Fruit fly (Drosophila melanogaster): ENCODE data around the gene CG4238.

CG4238 gene

DNA sequence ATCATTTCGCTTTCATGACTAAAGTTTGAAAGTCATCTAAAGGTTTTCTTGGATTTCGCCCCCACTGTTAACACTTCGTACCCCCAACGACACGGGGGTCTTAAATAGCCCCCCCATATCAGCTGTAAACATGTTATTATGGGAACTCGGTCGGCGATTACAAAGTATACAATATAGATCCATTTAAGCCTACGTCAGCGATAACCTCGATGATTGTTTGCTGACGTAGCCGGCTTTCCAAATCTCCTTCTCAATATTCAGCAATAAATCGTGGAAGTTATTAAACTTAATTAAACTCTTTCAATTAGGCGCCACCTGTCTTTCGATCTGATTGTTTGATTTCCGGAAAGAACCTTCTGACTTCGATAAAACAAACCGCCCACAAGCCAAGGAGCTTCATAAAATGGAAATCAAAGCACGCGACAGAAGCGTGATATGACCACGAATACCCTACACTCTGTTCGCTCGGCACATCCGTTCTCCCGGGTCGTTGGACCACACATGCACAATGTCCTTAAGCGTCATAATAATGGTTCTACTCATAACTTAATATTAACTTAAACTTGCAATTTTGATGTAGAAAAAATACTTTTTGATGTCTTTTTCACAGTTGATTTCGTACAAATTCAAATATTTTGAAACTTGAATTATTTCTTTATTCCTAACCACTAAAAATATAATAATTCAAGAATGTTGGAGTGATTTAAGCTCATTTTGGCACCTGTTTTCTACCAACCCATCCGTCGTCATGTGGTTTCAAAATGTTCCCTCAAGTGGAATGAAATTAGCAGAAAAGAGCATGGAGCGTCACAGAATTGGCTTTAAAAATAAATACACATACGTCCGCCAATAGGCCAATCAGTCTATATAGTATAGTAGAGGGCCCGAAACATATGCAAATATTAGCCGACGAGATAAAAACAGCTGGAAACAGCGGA is 23.0 kb upstream of the CG4238 start (continued):
- TF ChIP-seq ash1 (GFP tag; optimal IDR thresholded peaks at IDR 0.05) (no peak), vvl (GFP tag; IDR thresholded peaks at IDR 0.05) (no peak; the same call in 1 of the 2 replicates), CG18262 (tag; optimal IDR thresholded peaks at IDR 0.05) (peak; percentile 15), az2 (GFP tag; optimal IDR thresholded peaks at IDR 0.05) (peak; percentile 19), nmo (GFP tag; optimal IDR thresholded peaks at IDR 0.05) (peak; percentile 32), Hand (GFP tag; optimal IDR thresholded peaks at IDR 0.05) (peak; percentile 42), vfl (GFP tag; optimal IDR thresholded peaks at IDR 0.05) (peak; percentile 7), CG7928 (GFP tag; optimal IDR thresholded peaks at IDR 0.05) (peak; percentile 30), B-H2 (GFP tag; optimal IDR thresholded peaks at IDR 0.05) (peak; percentile 33), nerfin-2 (GFP tag; IDR thresholded peaks at IDR 0.05; ENCODE audit: partially characterized antibody) (no peak), bcd (GFP tag; optimal IDR thresholded peaks at IDR 0.05) (peak; percentile 59), CrebB (tag; optimal IDR thresholded peaks at IDR 0.05) (no peak), Lhr (GFP tag; optimal IDR thresholded peaks at IDR 0.05) (no peak), CG31388 (GFP tag; optimal IDR thresholded peaks at IDR 0.05) (no peak), knrl (GFP tag; IDR thresholded peaks at IDR 0.05; ENCODE audit: partially characterized antibody) (no peak), CG11723 (GFP tag; optimal IDR thresholded peaks at IDR 0.05) (no peak), CG3726 (GFP tag; IDR thresholded peaks at IDR 0.05) (no peak), CG17385 (GFP tag; optimal IDR thresholded peaks at IDR 0.05) (peak; percentile 44), nerfin-1 (tag; optimal IDR thresholded peaks at IDR 0.05) (no peak), caup (GFP tag; optimal IDR thresholded peaks at IDR 0.05; ENCODE audit: severe bottlenecking) (peak; percentile 67), Atf6 (GFP tag; IDR thresholded peaks at IDR 0.05) (0 out of 2 replicates have a peak, but pooled peaks have one; percentile 43), CG18619 (GFP tag; optimal IDR thresholded peaks at IDR 0.05) (peak; percentile 66), E2f1 (GFP tag; IDR thresholded peaks at IDR 0.05) (peak; percentile 23; the same call in 1 of the 2 replicates), CG13424 (tag; optimal IDR thresholded peaks at IDR 0.05) (peak; percentile 55), CG4328 (GFP tag; optimal IDR thresholded peaks at IDR 0.05) (peak; percentile 26), CG11398 (GFP tag; optimal IDR thresholded peaks at IDR 0.05) (no peak), ci (GFP tag; IDR thresholded peaks at IDR 0.05) (0 out of 3 replicates have a peak, but pooled peaks have one; percentile 38), H15 (GFP tag; IDR thresholded peaks at IDR 0.05) (peak; percentile 59; the same call in 1 of the 3 replicates), CG34376 (GFP tag; optimal IDR thresholded peaks at IDR 0.05) (peak; percentile 99), grau (tag; optimal IDR thresholded peaks at IDR 0.05) (peak; percentile 62), CG31365 (tag; optimal IDR thresholded peaks at IDR 0.05) (no peak), dmrt99B (tag; optimal IDR thresholded peaks at IDR 0.05) (peak; percentile 66), CG15011 (GFP tag; optimal IDR thresholded peaks at IDR 0.05) (no peak), tio (GFP tag; optimal IDR thresholded peaks at IDR 0.05) (no peak), Usf (GFP tag; optimal IDR thresholded peaks at IDR 0.05) (no peak), Hr39 (optimal IDR thresholded peaks at IDR 0.05) (no peak), CHES-1-like (GFP tag; optimal IDR thresholded peaks at IDR 0.05) (no peak), CG6654 (GFP tag; optimal IDR thresholded peaks at IDR 0.05) (peak; percentile 23), chm (GFP tag; IDR thresholded peaks at IDR 0.05) (no peak; the same call in 1 of the 2 replicates), trh (GFP tag; optimal IDR thresholded peaks at IDR 0.05) (no peak), fd64A (GFP tag; optimal IDR thresholded peaks at IDR 0.05) (no peak), Fer1 (GFP tag; optimal IDR thresholded peaks at IDR 0.05) (peak; percentile 16), CG3995 (GFP tag; optimal IDR thresholded peaks at IDR 0.05) (no peak), CG5245 (GFP tag; optimal IDR thresholded peaks at IDR 0.05) (peak; percentile 36), CG6791 (GFP tag; IDR thresholded peaks at IDR 0.05; ENCODE audit: partially characterized antibody) (no peak), pzg (GFP tag; optimal IDR thresholded peaks at IDR 0.05) (peak; percentile 5), ro (GFP tag; IDR thresholded peaks at IDR 0.05) (no peak), BEAF-32 (GFP tag; optimal IDR thresholded peaks at IDR 0.05) (no peak)
